Worm (Caenorhabditis elegans) whole organism, mixed stage, embryonic: Measurements from ENCODE around the gene lig-4.

Experiments
- M03D4.4 ChIP-seq: sonication (generic microtip); optimal IDR thresholded peaks from 2 replicates; lab custom pipeline; 2017; ENCODE audit warnings: mild to moderate bottlenecking, missing genetic modification characterization, missing compliant biosample characterization
- bed-3 ChIP-seq: fragments of 200-800 bp; sonication (Bioruptor generic); optimal IDR thresholded peaks from 3 replicates; lab custom pipeline; 2018; ENCODE audit warnings: mild to moderate bottlenecking, missing genetic modification characterization, moderate library complexity, missing compliant biosample characterization
- ceh-39 ChIP-seq: fragments of 150-350 bp; optimal IDR thresholded peaks from 2 replicates; lab custom pipeline; 2014; ENCODE audit warnings: missing biosample characterization, missing genetic modification characterization
- ceh-43 ChIP-seq: fragments of 200-800 bp; sonication (Bioruptor generic); optimal IDR thresholded peaks from 2 replicates; lab custom pipeline; 2018; ENCODE audit warnings: mild to moderate bottlenecking, missing genetic modification characterization, moderate library complexity, missing compliant biosample characterization
- ceh-83 ChIP-seq: fragments of 200-800 bp; sonication (Bioruptor generic); optimal IDR thresholded peaks from 2 replicates; lab custom pipeline; 2018; ENCODE audit warnings: mild to moderate bottlenecking, missing genetic modification characterization, missing compliant biosample characterization
- cnd-1 ChIP-seq: fragments of 200-800 bp; sonication (Bioruptor generic); optimal IDR thresholded peaks from 2 replicates; lab custom pipeline; 2018; ENCODE audit warnings: mild to moderate bottlenecking, missing genetic modification characterization, missing compliant biosample characterization
- drap-1 ChIP-seq: fragments of 200-800 bp; sonication (Bioruptor generic); optimal IDR thresholded peaks from 3 replicates; lab custom pipeline; 2018; ENCODE audit warnings: mild to moderate bottlenecking, missing genetic modification characterization, missing compliant biosample characterization
- flh-1 ChIP-seq: fragments of 200-800 bp; sonication (Bioruptor generic); optimal IDR thresholded peaks from 2 replicates; lab custom pipeline; 2018; ENCODE audit warnings: mild to moderate bottlenecking, missing genetic modification characterization, moderate library complexity, missing compliant biosample characterization
- hlh-1 ChIP-seq: fragments of 150-350 bp; optimal IDR thresholded peaks from 2 replicates; lab custom pipeline; 2014; ENCODE audit warnings: missing biosample characterization, missing genetic modification reagents, missing genetic modification characterization
- lin-13 ChIP-seq: fragments of 150-350 bp; optimal IDR thresholded peaks from 2 replicates; lab custom pipeline; 2014; ENCODE audit warnings: missing biosample characterization, missing genetic modification characterization
- lin-32 ChIP-seq: fragments of 200-800 bp; sonication (Bioruptor generic); optimal IDR thresholded peaks from 2 replicates; lab custom pipeline; 2018; ENCODE audit warnings: mild to moderate bottlenecking, missing genetic modification characterization, missing compliant biosample characterization
- lsy-2 ChIP-seq: fragments of 150-350 bp; optimal IDR thresholded peaks from 2 replicates; lab custom pipeline; 2014; ENCODE audit warnings: missing biosample characterization, missing genetic modification characterization
- mab-5 ChIP-seq: fragments of 150-350 bp; optimal IDR thresholded peaks from 2 replicates; lab custom pipeline; 2014; ENCODE audit warnings: missing biosample characterization, missing genetic modification characterization
- nhr-2 ChIP-seq: fragments of 150-350 bp; optimal IDR thresholded peaks from 2 replicates; lab custom pipeline; 2014; ENCODE audit warnings: missing biosample characterization, missing genetic modification characterization
- nhr-237 ChIP-seq: fragments of 150-350 bp; optimal IDR thresholded peaks from 2 replicates; lab custom pipeline; 2014; ENCODE audit warnings: missing biosample characterization, missing genetic modification characterization
- nhr-28 ChIP-seq: fragments of 150-350 bp; optimal IDR thresholded peaks from 2 replicates; lab custom pipeline; 2014; ENCODE audit warnings: missing biosample characterization, missing genetic modification characterization
- nhr-76 ChIP-seq: sonication (generic microtip); optimal IDR thresholded peaks from 2 replicates; lab custom pipeline; 2017; ENCODE audit warnings: missing biosample characterization, missing genetic modification characterization
- pha-4 ChIP-seq: fragments of 150-350 bp; optimal IDR thresholded peaks from 2 replicates; lab custom pipeline; 2018; ENCODE audit warnings: missing biosample characterization, missing genetic modification reagents, missing genetic modification characterization
- sem-2 ChIP-seq: fragments of 200-800 bp; sonication (Bioruptor generic); optimal IDR thresholded peaks from 2 replicates; lab custom pipeline; 2018; ENCODE audit warnings: mild to moderate bottlenecking, missing genetic modification characterization, missing compliant biosample characterization
- snpc-4 ChIP-seq: fragments of 150-350 bp; optimal IDR thresholded peaks from 2 replicates; lab custom pipeline; 2014; ENCODE audit warnings: missing biosample characterization, missing genetic modification characterization
- sptf-1 ChIP-seq: sonication (generic microtip); optimal IDR thresholded peaks from 2 replicates; lab custom pipeline; 2017; ENCODE audit warnings: mild to moderate bottlenecking, missing genetic modification characterization, moderate library complexity, missing compliant biosample characterization
- tbx-8 ChIP-seq: fragments of 200-800 bp; sonication (Bioruptor generic); optimal IDR thresholded peaks from 2 replicates; lab custom pipeline; 2018; ENCODE audit warnings: mild to moderate bottlenecking, missing genetic modification characterization, moderate library complexity, missing compliant biosample characterization
- unc-120 ChIP-seq: sonication (generic microtip); optimal IDR thresholded peaks from 2 replicates; lab custom pipeline; 2017; ENCODE audit warnings: missing genetic modification characterization, missing compliant biosample characterization; ENCODE audit not compliant: poor library complexity, severe bottlenecking
- unc-39 ChIP-seq: fragments of 150-350 bp; optimal IDR thresholded peaks from 2 replicates; lab custom pipeline; 2014; ENCODE audit warnings: missing biosample characterization, missing genetic modification characterization
- unc-62 ChIP-seq: fragments of 150-350 bp; optimal IDR thresholded peaks from 2 replicates; lab custom pipeline; 2014; ENCODE audit warnings: missing biosample characterization, missing genetic modification reagents, missing genetic modification characterization
- zip-8 ChIP-seq: fragments of 150-350 bp; optimal IDR thresholded peaks from 2 replicates; lab custom pipeline; 2014; ENCODE audit warnings: missing biosample characterization, missing genetic modification characterization
- ztf-11 ChIP-seq: fragments of 150-350 bp; optimal IDR thresholded peaks from 2 replicates; lab custom pipeline; 2014; ENCODE audit warnings: missing biosample characterization, missing genetic modification characterization

The lig-4 gene

DNA sequence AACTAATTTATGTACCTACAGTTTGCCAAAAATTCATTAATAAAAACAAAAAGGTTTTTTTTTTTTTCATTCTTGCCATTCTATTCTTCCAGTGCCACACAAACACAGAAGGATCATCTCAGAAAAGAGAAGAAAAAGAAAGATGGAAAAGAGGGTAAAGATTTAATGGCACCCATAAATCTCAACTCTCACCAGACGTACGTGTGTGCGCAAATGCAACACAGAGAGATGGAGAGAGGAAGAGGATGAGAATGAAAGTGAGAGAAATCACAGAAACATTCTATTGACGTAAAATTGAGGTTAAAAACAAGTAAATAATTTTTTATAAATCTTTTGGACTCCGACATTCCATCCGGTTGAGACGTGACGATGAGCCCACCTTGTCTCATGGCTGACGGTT lies 22.9 kb downstream of the lig-4 start (continued):
- TF ChIP-seq drap-1 (no peak), snpc-4 (tag; lab: Kevin White, UChicago) (no peak), tbx-8 (no peak), flh-1 (no peak), ceh-83 (GFP tag; lab: Kevin White, UChicago) (no peak), pha-4 (no peak), nhr-2 (tag; lab: Kevin White, UChicago) (no peak)

DNA sequence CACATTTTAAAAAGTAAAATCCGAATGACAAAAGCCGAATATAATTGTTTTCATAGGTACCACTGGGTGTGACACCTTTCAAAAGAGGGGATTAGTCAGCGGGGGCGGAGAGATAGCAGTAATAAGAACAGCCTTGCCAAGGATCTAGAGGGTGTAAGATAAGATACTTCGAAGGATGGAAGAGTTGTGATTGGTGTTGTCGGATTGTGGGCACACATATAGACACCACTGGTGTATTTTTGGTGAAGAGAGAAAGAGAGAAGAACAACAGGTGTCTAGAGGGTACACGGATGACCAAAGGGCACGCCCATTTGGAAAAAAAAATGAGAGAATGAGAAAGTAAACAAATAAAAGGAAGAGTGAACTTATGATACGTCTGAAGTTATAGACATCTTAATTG lies 23.9 kb downstream of the lig-4 start:
- TF ChIP-seq unc-62 (GFP tag; lab: Kevin White, UChicago) (peak; percentile 74), unc-120 (tag; lab: Kevin White, UChicago) (peak; percentile 83), hlh-1 (tag; lab: Kevin White, UChicago) (peak; percentile 93), mab-5 (tag; lab: Kevin White, UChicago) (no peak), lin-32 (GFP tag; lab: Kevin White, UChicago) (no peak), unc-39 (tag; lab: Kevin White, UChicago) (no peak)

DNA sequence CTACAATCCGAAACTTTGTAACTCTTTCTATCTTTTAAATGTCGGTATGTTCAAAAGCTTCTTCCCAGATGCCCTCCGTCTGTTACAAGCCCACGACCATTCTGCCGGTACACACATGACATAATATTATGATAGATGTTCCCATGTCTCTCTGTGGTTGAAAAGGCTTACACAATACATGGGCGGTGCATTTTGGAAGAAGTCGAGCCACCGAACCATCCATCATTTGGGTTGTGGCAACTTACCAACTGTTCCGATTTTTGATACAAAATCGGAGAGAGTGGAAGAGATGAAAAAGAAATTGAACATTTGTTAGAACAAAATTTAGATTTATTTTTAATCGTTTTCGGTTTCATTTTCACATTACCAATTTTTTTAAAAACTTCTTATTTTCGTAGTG lies 27.7 kb downstream of the lig-4 start:
- TF ChIP-seq hlh-1 (tag; lab: Kevin White, UChicago), result peak; percentile 78
- TF ChIP-seq unc-120 (tag; lab: Kevin White, UChicago), result peak; percentile 50
- no peak for TF ChIP-seq ceh-39 (tag; lab: Kevin White, UChicago)
- TF ChIP-seq unc-62 (GFP tag; lab: Kevin White, UChicago), result peak; percentile 96
- no peak for TF ChIP-seq lin-32 (GFP tag; lab: Kevin White, UChicago)
- peak; percentile 14 for TF ChIP-seq cnd-1 (tag; lab: Kevin White, UChicago)
- TF ChIP-seq pha-4, result no peak
- TF ChIP-seq, all 35 proteins: peak for 4

DNA sequence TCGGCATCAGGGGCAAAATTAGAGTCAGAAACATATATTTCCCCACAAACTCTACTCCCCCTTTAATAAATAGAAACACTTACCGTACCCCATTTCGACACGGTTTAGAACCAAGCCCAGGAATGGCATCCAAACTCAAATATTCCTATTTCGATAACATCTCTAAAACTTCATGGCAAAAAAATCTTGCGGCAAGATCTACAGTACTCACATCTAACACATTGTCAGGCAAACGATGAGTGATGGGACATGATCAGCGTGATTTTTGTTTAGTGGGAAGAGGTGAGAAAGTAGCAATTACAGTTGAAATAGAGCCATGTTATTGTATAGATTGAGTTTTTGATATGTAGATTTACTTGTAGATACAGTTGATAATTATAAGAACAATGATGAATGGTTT lies 29.7 kb downstream of the lig-4 start:
- TF ChIP-seq lin-32 (GFP tag; lab: Kevin White, UChicago) (no peak), tbx-8 (no peak), unc-62 (GFP tag; lab: Kevin White, UChicago) (peak; percentile 28)
- TF ChIP-seq, all 35 proteins: peak for 1

DNA sequence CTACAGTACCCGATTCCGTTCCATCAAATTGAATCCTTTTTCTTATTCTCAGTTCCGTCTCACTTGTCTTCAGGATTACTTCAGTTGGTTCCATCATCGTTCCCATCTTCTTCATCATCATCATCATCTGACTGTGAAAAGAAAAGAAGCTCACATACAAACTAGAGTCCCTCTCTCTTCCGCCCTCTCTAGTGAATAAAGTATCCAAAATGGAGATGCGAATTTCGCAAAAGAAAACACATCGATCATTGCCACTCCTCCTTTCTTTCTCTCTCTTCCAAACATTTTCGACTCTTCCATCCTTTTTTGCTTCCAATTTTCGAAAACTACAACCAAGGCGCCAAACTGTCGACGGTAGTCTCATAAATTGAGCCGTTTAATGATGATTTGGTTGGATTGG lies 31.6 kb downstream of the lig-4 start:
- TF ChIP-seq bed-3 (GFP tag; lab: Kevin White, UChicago), result no peak
- TF ChIP-seq lin-13 (tag; lab: Kevin White, UChicago), result no peak
- no peak for TF ChIP-seq pha-4
- TF ChIP-seq sptf-1 (tag; lab: Kevin White, UChicago), result no peak
- no peak for TF ChIP-seq mab-5 (tag; lab: Kevin White, UChicago)
- no peak for TF ChIP-seq sem-2 (GFP tag; lab: Kevin White, UChicago)
- no peak for TF ChIP-seq ceh-83 (GFP tag; lab: Kevin White, UChicago)
- no peak for TF ChIP-seq snpc-4 (tag; lab: Kevin White, UChicago)
- no peak for TF ChIP-seq unc-39 (tag; lab: Kevin White, UChicago)
- no peak for TF ChIP-seq zip-8 (tag; lab: Kevin White, UChicago)
- no peak for TF ChIP-seq lin-32 (GFP tag; lab: Kevin White, UChicago)
- no peak for TF ChIP-seq M03D4.4

DNA sequence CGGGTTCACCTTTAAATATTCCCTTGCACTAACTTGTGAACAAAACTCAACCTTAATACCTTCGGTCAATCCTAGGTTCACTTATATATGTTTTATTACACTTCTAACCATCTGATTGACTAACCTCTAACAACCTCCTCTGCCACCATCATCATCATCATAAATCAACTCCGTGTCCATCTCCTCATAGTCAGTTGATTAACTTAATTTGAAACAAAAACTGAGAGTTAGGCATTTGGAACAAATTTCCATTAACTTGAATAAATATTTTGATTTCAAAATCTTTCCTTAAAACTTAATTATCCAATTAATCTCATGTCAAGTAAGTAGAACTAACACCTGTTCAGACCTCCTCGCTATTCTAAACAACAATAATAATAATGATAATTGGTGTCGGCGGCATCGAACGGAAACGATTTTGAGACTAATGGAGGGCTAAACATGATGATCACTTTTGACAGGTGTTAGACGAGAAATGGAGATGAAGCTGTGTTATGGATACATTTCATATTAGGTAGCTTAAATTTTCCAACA lies 32.5 kb downstream of the lig-4 start:
- TF ChIP-seq ceh-43 (GFP tag; lab: Kevin White, UChicago) (no peak), nhr-2 (tag; lab: Kevin White, UChicago) (peak; percentile 19), nhr-28 (tag; lab: Kevin White, UChicago) (no peak), nhr-76 (tag; lab: Kevin White, UChicago) (no peak), unc-62 (GFP tag; lab: Kevin White, UChicago) (peak; percentile 66)
- TF ChIP-seq, all 35 proteins: peak for 2

DNA sequence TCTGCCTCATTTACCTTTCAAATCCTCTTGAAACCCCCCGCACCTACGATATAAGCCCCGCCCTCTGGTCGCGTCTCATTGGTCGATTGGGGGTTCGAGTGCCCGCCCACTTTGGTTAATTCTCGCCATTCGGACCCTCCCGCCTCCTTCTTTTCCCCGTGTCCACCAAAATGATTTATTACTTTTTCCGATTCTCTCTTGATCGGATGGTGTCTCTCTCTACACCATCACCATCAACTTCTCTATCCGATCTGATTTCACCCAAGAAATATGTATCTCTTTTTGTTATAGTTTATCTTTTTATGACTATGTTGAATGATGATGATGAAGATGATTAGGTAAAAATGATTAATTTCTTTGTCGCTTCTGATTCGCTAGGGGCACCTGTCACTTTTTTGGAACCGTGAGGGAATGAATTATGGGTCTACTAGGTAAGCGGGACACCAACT lies 33.5 kb downstream of the lig-4 start:
- TF ChIP-seq unc-120 (tag; lab: Kevin White, UChicago) (peak; percentile 84), M03D4.4 (peak; percentile 11), ztf-11 (tag; lab: Kevin White, UChicago) (no peak), nhr-237 (tag; lab: Kevin White, UChicago) (no peak), sem-2 (GFP tag; lab: Kevin White, UChicago) (no peak), unc-62 (GFP tag; lab: Kevin White, UChicago) (peak; percentile 99), nhr-76 (tag; lab: Kevin White, UChicago) (no peak), lsy-2 (peak; percentile 61), nhr-2 (tag; lab: Kevin White, UChicago) (no peak), flh-1 (no peak), snpc-4 (tag; lab: Kevin White, UChicago) (no peak), mab-5 (tag; lab: Kevin White, UChicago) (peak; percentile 92), unc-39 (tag; lab: Kevin White, UChicago) (no peak), ceh-39 (tag; lab: Kevin White, UChicago) (no peak)
